Worm (Caenorhabditis elegans) whole organism, midembryonic: ENCODE measurements around the gene aqp-7.

Source experiments
- T22C8.4 ChIP-seq: fragments of 200-800 bp; sonication (Bioruptor generic); IDR thresholded peaks from 2 replicates; pipeline ENCODE4 v1.3.6; 2022; ENCODE audit warnings: missing genetic modification characterization, missing compliant biosample characterization
- cog-1 ChIP-seq: sonication (generic microtip); optimal IDR thresholded peaks from 2 replicates; lab custom pipeline; 2016; ENCODE audit warnings: missing genetic modification characterization, missing compliant biosample characterization
- flt-1 ChIP-seq: fragments of 200-800 bp; sonication (Bioruptor generic); IDR thresholded peaks from 2 replicates; pipeline ENCODE4 v1.3.6; 2022; ENCODE audit warnings: missing genetic modification characterization, missing compliant biosample characterization
- klf-2 ChIP-seq: fragments of 200-800 bp; sonication (Bioruptor generic); conservative IDR thresholded peaks from 2 replicates; pipeline ENCODE4 v1.3.6; 2022; ENCODE audit warnings: missing genetic modification reagents, missing genetic modification characterization, missing compliant biosample characterization
- med-1 ChIP-seq: sonication (generic microtip); optimal IDR thresholded peaks from 2 replicates; lab custom pipeline; 2017; ENCODE audit warnings: missing genetic modification characterization, mild to moderate bottlenecking, missing compliant biosample characterization, antibody characterized with exemption, missing genetic modification reagents; ENCODE audit not compliant: insufficient read depth
- tab-1 ChIP-seq: fragments of 200-800 bp; sonication (Bioruptor generic); IDR thresholded peaks from 2 replicates; pipeline ENCODE4 v1.3.6; 2022; ENCODE audit warnings: missing genetic modification characterization, missing compliant biosample characterization
- ztf-29 ChIP-seq: fragments of 200-800 bp; sonication (Bioruptor generic); IDR thresholded peaks from 2 replicates; pipeline ENCODE4 v1.3.6; 2022; ENCODE audit warnings: missing genetic modification reagents, missing genetic modification characterization, missing compliant biosample characterization

ce11 chrX:3059299-3059698 lies 34.4 kb downstream of the aqp-7 start, which contains the start of gene rsef-1:
- TF ChIP-seq tab-1 (GFP tag; lab: Robert Waterston, UW) (no peak), klf-2 (GFP tag; lab: Robert Waterston, UW) (no peak), med-1 (GFP tag; lab: Kevin White, UChicago) (no peak), T22C8.4 (GFP tag; lab: Robert Waterston, UW) (no peak), flt-1 (GFP tag; lab: Robert Waterston, UW) (no peak), ztf-29 (no peak), cog-1 (tag; lab: Kevin White, UChicago) (no peak)
